Worm (Caenorhabditis elegans): Measurements from ENCODE around the gene F53C3.8.

DNA sequence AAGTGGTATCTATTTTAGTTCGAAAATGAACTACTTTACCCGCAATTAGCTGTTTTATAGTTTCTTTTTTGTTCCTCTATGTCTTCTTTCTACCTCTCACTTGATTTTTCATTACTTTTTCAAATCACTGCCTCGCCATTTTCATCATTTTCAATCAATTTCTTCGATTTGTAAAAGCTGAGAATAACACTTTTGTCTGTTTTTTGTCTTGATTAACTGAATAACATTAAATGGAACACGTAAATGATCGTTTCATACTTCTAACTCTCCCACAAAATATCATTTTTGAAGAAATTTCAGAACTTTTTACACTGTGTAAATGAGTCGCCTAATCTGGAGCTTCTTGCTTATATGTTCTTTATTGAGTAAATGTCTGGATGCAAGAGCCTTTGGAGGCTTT lies 9.9 kb downstream of the F53C3.8 start, which contains the start of gene F53C3.4:
- no peak for TF ChIP-seq B0310.2 (tag; optimal IDR thresholded peaks at IDR 0.05)
- TF ChIP-seq tbx-11 (GFP tag; IDR thresholded peaks at IDR 0.05), result no peak
- no peak for TF ChIP-seq hmg-4 (GFP tag; optimal IDR thresholded peaks at IDR 0.05)
- no peak for TF ChIP-seq pes-1 (GFP tag; IDR thresholded peaks at IDR 0.05)
- TF ChIP-seq ceh-13 (GFP tag; optimal IDR thresholded peaks at IDR 0.05), result no peak
- no peak for TF ChIP-seq ama-1 (optimal IDR thresholded peaks at IDR 0.05)
- TF ChIP-seq scrt-1 (GFP tag; IDR thresholded peaks at IDR 0.05), result no peak
- TF ChIP-seq ets-7 (tag; optimal IDR thresholded peaks at IDR 0.05), result no peak
- TF ChIP-seq aly-1 (tag; optimal IDR thresholded peaks at IDR 0.05), result no peak
- no peak for TF ChIP-seq hmbx-1 (tag; optimal IDR thresholded peaks at IDR 0.05)
- TF ChIP-seq flt-1 (GFP tag; IDR thresholded peaks at IDR 0.05), result no peak
- TF ChIP-seq ceh-36 (tag; optimal IDR thresholded peaks at IDR 0.05), result no peak
- no peak for TF ChIP-seq hnd-1 (tag; optimal IDR thresholded peaks at IDR 0.05)
- no peak for TF ChIP-seq sea-1 (GFP tag; conservative IDR thresholded peaks at IDR 0.05)

Data from whole organism, early embryonic.